Fruit fly (Drosophila melanogaster) whole organism, pupa: ENCODE results near the gene CG31517.

Experiments used
- CG10348 ChIP-seq: fragments of 200-800 bp; sonication (Bioruptor generic); IDR thresholded peaks from 2 replicates; pipeline ENCODE4 v1.3.6; 2022; ENCODE audit warnings: missing biosample characterization, missing genetic modification characterization
- CG12605 ChIP-seq: fragments of 200-800 bp; sonication (Bioruptor generic); IDR thresholded peaks from 2 replicates; pipeline ENCODE4 v1.3.6; 2022; ENCODE audit warnings: missing biosample characterization, missing genetic modification characterization
- CG13204 ChIP-seq: fragments of 200-800 bp; sonication (Bioruptor generic); optimal IDR thresholded peaks from 2 replicates; lab custom pipeline; 2018; ENCODE audit warnings: missing biosample characterization, mild to moderate bottlenecking, missing genetic modification characterization, moderate library complexity
- CG14655 ChIP-seq: fragments of 200-800 bp; sonication (Bioruptor generic); optimal IDR thresholded peaks from 3 replicates; lab custom pipeline; 2017; ENCODE audit warnings: mild to moderate bottlenecking, missing biosample characterization, missing genetic modification reagents, missing genetic modification characterization
- CG15710 ChIP-seq: fragments of 200-800 bp; sonication (Bioruptor generic); optimal IDR thresholded peaks from 2 replicates; lab custom pipeline; 2018; ENCODE audit warnings: missing biosample characterization, mild to moderate bottlenecking, missing genetic modification characterization, moderate library complexity
- CG17806 ChIP-seq: fragments of 200-800 bp; sonication (Bioruptor generic); optimal IDR thresholded peaks from 2 replicates; lab custom pipeline; 2018; ENCODE audit warnings: missing biosample characterization, mild to moderate bottlenecking, missing genetic modification characterization, moderate library complexity
- CG32121 ChIP-seq: fragments of 200-800 bp; sonication (Bioruptor generic); IDR thresholded peaks from 2 replicates; pipeline ENCODE4 v1.3.6; 2022; ENCODE audit warnings: missing biosample characterization, missing genetic modification characterization
- CG34367 ChIP-seq: fragments of 200-800 bp; sonication (Bioruptor generic); optimal IDR thresholded peaks from 2 replicates; lab custom pipeline; 2018; ENCODE audit warnings: missing biosample characterization, mild to moderate bottlenecking, missing genetic modification characterization
- CG4496 ChIP-seq: fragments of 200-800 bp; sonication (Bioruptor generic); IDR thresholded peaks from 3 replicates; pipeline ENCODE4 v1.3.6; 2022; ENCODE audit warnings: missing biosample characterization, missing genetic modification characterization
- CG8159 ChIP-seq: fragments of 200-800 bp; sonication (Bioruptor generic); optimal IDR thresholded peaks from 3 replicates; lab custom pipeline; 2018; ENCODE audit warnings: missing biosample characterization, mild to moderate bottlenecking, missing genetic modification characterization, moderate library complexity
- CG8301 ChIP-seq: fragments of 200-800 bp; sonication (Bioruptor generic); optimal IDR thresholded peaks from 2 replicates; lab custom pipeline; 2018; ENCODE audit warnings: missing biosample characterization, mild to moderate bottlenecking, missing genetic modification characterization
- CG9948 ChIP-seq: fragments of 200-800 bp; sonication (Bioruptor generic); optimal IDR thresholded peaks from 2 replicates; lab custom pipeline; 2018; ENCODE audit warnings: missing biosample characterization, mild to moderate bottlenecking, missing genetic modification characterization, moderate library complexity
- D1 ChIP-seq: fragments of 200-800 bp; sonication (Bioruptor generic); optimal IDR thresholded peaks from 2 replicates; lab custom pipeline; 2018; ENCODE audit warnings: missing biosample characterization, mild to moderate bottlenecking, missing genetic modification characterization, moderate library complexity
- EcR ChIP-seq: fragments of 200-800 bp; sonication (Bioruptor generic); optimal IDR thresholded peaks from 3 replicates; lab custom pipeline; 2019; ENCODE audit warnings: missing biosample characterization, missing genetic modification characterization, mild to moderate bottlenecking, moderate library complexity, missing genetic modification reagents
- Ets98B ChIP-seq: fragments of 200-800 bp; sonication (Bioruptor generic); IDR thresholded peaks from 2 replicates; pipeline ENCODE4 v1.3.6; 2022; ENCODE audit warnings: missing biosample characterization, missing genetic modification characterization
- Pif1A ChIP-seq: fragments of 200-800 bp; sonication (Bioruptor generic); optimal IDR thresholded peaks from 3 replicates; lab custom pipeline; 2016; ENCODE audit warnings: missing biosample characterization, missing genetic modification characterization
- Pif1B ChIP-seq: fragments of 200-800 bp; sonication (Bioruptor generic); optimal IDR thresholded peaks from 3 replicates; lab custom pipeline; 2016; ENCODE audit warnings: missing biosample characterization, missing genetic modification characterization
- Snoo ChIP-seq: fragments of 200-800 bp; sonication (Bioruptor generic); optimal IDR thresholded peaks from 3 replicates; lab custom pipeline; 2017; ENCODE audit warnings: missing biosample characterization, mild to moderate bottlenecking, missing genetic modification characterization, inconsistent platforms
- fd96Ca ChIP-seq: fragments of 200-800 bp; sonication (Bioruptor generic); IDR thresholded peaks from 3 replicates; pipeline ENCODE4 v1.3.6; 2022; ENCODE audit warnings: missing biosample characterization, missing genetic modification characterization
- gl ChIP-seq: fragments of 200-800 bp; sonication (Bioruptor generic); optimal IDR thresholded peaks from 2 replicates; lab custom pipeline; 2018; ENCODE audit warnings: missing biosample characterization, mild to moderate bottlenecking, missing genetic modification characterization
- rn ChIP-seq: fragments of 200-800 bp; sonication (Bioruptor generic); IDR thresholded peaks from 2 replicates; pipeline ENCODE4 v1.3.6; 2022; ENCODE audit warnings: missing biosample characterization, missing genetic modification characterization

The CG31517 gene

DNA sequence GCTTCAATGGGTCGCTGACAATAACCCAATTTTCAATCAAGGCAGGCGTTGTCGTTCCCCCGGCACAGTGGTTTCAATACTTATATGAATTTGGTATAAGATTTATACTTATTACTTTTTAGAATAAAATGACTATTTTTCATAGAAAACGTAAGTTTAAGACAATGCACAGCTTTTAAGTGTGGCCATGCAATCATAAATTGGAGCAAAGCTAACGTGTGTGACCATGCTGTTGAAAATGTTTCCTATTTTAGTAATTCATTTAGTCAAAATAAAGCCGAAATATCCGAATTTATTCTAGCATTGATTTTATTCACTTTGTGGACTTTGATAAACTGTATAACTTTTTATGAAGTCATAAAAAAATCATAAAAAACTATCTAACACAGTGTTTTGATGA, 38.4 kb downstream of the CG31517 start:
- TF ChIP-seq fd96Ca (GFP tag; lab: Robert Waterston, UW) (no peak), CG4496 (GFP tag; lab: Robert Waterston, UW) (no peak), Ets98B (GFP tag; lab: Robert Waterston, UW) (no peak), EcR (GFP tag; lab: Kevin White, UChicago) (no peak), CG10348 (GFP tag; lab: Robert Waterston, UW) (no peak), CG34367 (tag; lab: Kevin White, UChicago) (no peak), CG8159 (tag; lab: Kevin White, UChicago) (no peak), CG15710 (tag; lab: Kevin White, UChicago) (no peak), CG8301 (tag; lab: Kevin White, UChicago) (no peak), CG12605 (GFP tag; lab: Robert Waterston, UW) (no peak), Pif1A (no peak), D1 (no peak), CG17806 (tag; lab: Kevin White, UChicago) (no peak), CG13204 (GFP tag; lab: Kevin White, UChicago) (no peak), rn (GFP tag; lab: Robert Waterston, UW) (no peak), CG9948 (no peak), CG32121 (GFP tag; lab: Robert Waterston, UW) (no peak)

- no peak for TF ChIP-seq Pif1B (GFP tag; lab: Kevin White, UChicago)
- no peak for TF ChIP-seq D1
- peak; percentile 52 for TF ChIP-seq gl (tag; lab: Kevin White, UChicago)
- TF ChIP-seq CG8301 (tag; lab: Kevin White, UChicago) = no peak
- TF ChIP-seq CG13204 (GFP tag; lab: Kevin White, UChicago) = no peak
- TF ChIP-seq CG14655 (GFP tag; lab: Kevin White, UChicago) = no peak
- TF ChIP-seq CG32121 (GFP tag; lab: Robert Waterston, UW) = no peak
Measured at dm6 chr3R:13988923-13989436, 40.8 kb downstream of the CG31517 start.

- TF ChIP-seq rn (GFP tag; lab: Robert Waterston, UW) = no peak
- no peak for TF ChIP-seq CG4496 (GFP tag; lab: Robert Waterston, UW)
- no peak for TF ChIP-seq CG12605 (GFP tag; lab: Robert Waterston, UW)
- TF ChIP-seq CG32121 (GFP tag; lab: Robert Waterston, UW) = no peak
- TF ChIP-seq D1 = no peak
- no peak for TF ChIP-seq CG15710 (tag; lab: Kevin White, UChicago)
- TF ChIP-seq CG10348 (GFP tag; lab: Robert Waterston, UW) = no peak
- no peak for TF ChIP-seq CG13204 (GFP tag; lab: Kevin White, UChicago)
- no peak for TF ChIP-seq fd96Ca (GFP tag; lab: Robert Waterston, UW)
- TF ChIP-seq Snoo (tag; lab: Kevin White, UChicago) = no peak
- TF ChIP-seq Ets98B (GFP tag; lab: Robert Waterston, UW) = no peak
- no peak for TF ChIP-seq EcR (GFP tag; lab: Kevin White, UChicago)
- TF ChIP-seq Pif1A = no peak
- no peak for TF ChIP-seq CG8301 (tag; lab: Kevin White, UChicago)
- TF ChIP-seq CG17806 (tag; lab: Kevin White, UChicago) = peak; percentile 23
- TF ChIP-seq Pif1B (GFP tag; lab: Kevin White, UChicago) = no peak
- TF ChIP-seq CG8159 (tag; lab: Kevin White, UChicago) = peak; percentile 44
- peak; percentile 39 for TF ChIP-seq CG9948
- no peak for TF ChIP-seq gl (tag; lab: Kevin White, UChicago)
- peak; percentile 13 for TF ChIP-seq CG14655 (GFP tag; lab: Kevin White, UChicago)
- TF ChIP-seq, all 21 proteins: peak for 4
Measured at dm6 chr3R:13989453-13989852, 41.2 kb downstream of the CG31517 start.

DNA sequence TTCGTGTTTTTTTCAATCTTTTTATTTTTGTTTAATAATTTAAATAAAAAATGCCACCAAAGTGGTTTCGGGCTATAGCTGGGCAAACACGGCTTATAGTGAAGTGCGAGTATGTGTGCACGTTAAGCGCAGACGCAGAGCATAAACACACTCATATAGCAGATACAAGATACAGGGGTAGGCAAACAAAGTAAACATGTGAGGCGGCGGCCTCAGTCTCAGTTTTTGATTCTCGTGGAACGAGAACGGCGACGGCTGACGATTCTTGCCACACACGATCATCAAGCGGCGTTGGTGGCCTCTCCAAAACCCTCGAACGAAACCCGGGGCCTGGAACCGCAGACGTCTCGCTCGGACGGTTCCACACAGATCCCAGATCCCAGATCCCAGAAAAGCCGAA, 41.9 kb downstream of the CG31517 start:
- TF ChIP-seq Ets98B (GFP tag; lab: Robert Waterston, UW) (no peak), CG10348 (GFP tag; lab: Robert Waterston, UW) (no peak), CG17806 (tag; lab: Kevin White, UChicago) (no peak), CG4496 (GFP tag; lab: Robert Waterston, UW) (0 out of 3 replicates have a peak, but pooled peaks have one; percentile 35), fd96Ca (GFP tag; lab: Robert Waterston, UW) (no peak)

DNA sequence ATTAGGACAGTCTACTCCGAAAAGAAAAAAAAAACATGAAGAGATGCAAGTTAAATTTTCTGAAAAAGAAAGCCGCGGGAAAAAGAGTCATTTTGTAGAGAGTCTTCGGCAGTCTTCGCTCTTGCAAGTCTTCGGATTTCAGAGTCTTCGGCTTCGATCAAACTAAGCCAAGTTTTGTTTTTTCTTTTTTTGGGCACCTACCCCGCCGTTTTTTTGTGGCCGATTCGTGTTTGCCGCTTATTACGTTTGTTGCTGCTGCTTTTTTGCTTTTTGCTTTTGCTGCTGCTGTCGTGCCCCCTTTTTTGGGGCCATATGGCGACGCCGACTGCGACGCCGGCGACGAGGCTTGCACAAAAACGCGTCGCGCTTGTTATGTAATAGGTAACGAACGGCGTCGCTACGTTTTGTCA, 43.9 kb downstream of the CG31517 start:
- TF ChIP-seq fd96Ca (GFP tag; lab: Robert Waterston, UW) (peak; percentile 55; the same call in 1 of the 3 replicates), CG12605 (GFP tag; lab: Robert Waterston, UW) (peak; percentile 77), CG34367 (tag; lab: Kevin White, UChicago) (no peak), EcR (GFP tag; lab: Kevin White, UChicago) (no peak), CG17806 (tag; lab: Kevin White, UChicago) (no peak), Ets98B (GFP tag; lab: Robert Waterston, UW) (peak; percentile 46), rn (GFP tag; lab: Robert Waterston, UW) (0 out of 2 replicates have a peak, but pooled peaks have one; percentile 22), Pif1A (no peak), CG4496 (GFP tag; lab: Robert Waterston, UW) (peak; percentile 67; the same call in 2 of the 3 replicates), CG9948 (no peak), CG32121 (GFP tag; lab: Robert Waterston, UW) (peak; percentile 65; the same call in 1 of the 2 replicates), D1 (no peak), CG13204 (GFP tag; lab: Kevin White, UChicago) (no peak), CG10348 (GFP tag; lab: Robert Waterston, UW) (no peak), Snoo (tag; lab: Kevin White, UChicago) (peak; percentile 29), CG8301 (tag; lab: Kevin White, UChicago) (peak; percentile 2), CG15710 (tag; lab: Kevin White, UChicago) (no peak), Pif1B (GFP tag; lab: Kevin White, UChicago) (no peak), CG8159 (tag; lab: Kevin White, UChicago) (no peak)
